Fruit fly (Drosophila melanogaster): ENCODE data around the gene CG12182.

DNA sequence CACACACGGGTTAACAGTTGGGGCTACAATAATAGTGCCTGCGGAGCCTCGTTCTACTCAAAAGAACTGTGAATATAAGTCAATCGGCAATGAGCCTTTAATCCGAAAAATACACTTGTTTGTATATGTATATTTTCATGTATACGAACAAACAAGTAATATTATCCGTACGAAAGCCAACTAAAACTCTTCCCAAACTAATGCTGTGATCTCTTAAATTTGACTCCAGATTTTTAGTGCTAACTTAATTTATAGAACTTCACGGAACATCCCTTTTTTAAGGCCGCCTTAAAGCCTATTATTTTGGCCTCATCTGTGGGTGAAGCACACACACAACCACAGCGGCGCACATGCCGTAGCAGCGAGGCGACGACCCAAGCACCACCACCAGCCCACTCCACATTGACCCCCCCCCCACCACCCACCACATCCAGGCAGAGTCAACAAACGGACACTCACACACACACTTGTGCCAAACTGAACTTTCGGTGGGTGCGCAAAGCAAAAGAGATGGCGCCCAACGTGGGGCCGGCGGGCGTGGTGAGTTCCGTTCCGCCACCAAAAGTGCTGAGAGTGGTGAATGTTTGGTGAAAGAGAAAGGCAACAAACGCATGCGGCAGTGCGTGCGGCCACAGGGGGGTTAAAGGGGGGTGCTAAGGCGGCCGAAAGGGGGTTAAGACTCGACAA lies 15.1 kb downstream of the CG12182 start:
- TF ChIP-seq EcR (GFP tag; optimal IDR thresholded peaks at IDR 0.05) (peak in 1 of 2 experiments; percentile 59), pan (optimal IDR thresholded peaks at IDR 0.05) (no peak), Dll (optimal IDR thresholded peaks at IDR 0.05) (no peak), usp (GFP tag; optimal IDR thresholded peaks at IDR 0.05) (no peak), CG8478 (optimal IDR thresholded peaks at IDR 0.05) (no peak)
